Worm (Caenorhabditis elegans): ENCODE data around the gene F53H8.3.
A peak's percentile ranks its signal among the peaks of the same experiment; 100 is the strongest.

Gene F53H8.3

DNA sequence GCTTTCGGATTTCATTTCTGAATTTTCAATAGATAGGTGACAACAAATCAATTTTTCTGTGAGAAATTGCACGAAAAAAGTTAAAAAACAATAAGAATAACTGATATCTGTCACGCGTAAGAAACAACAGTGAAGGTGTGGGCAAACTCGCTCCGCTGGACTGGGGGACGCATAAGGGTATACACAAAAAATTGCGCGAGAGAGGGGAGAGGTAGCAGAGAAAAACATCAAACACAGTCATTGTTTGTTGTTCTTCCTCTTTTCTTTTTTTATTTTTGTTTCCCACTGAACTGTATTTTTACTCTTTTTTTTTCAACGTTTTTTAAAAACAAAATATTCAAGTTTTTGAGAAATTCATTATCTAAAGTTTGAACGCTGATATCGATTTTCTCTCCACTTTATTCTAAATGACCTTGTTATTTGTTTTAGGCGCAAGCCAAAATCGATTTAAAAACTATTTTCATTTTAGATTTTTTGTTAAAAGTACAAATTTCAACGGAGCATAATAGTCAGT lies 13.8 kb upstream of the F53H8.3 start, which contains the start of the genes pifk-1 and tbc-11 (continued):
- no peak for TF ChIP-seq lin-15B (tag; optimal IDR thresholded peaks at IDR 0.05)
- 0 out of 2 replicates have a peak, but pooled peaks have one; percentile 41 for TF ChIP-seq arid-1 (GFP tag; conservative IDR thresholded peaks at IDR 0.05)
- no peak for TF ChIP-seq zag-1 (tag; optimal IDR thresholded peaks at IDR 0.05)
- TF ChIP-seq T26A8.4 (GFP tag; IDR thresholded peaks at IDR 0.05): no peak
- TF ChIP-seq F37D6.2 (tag; optimal IDR thresholded peaks at IDR 0.05): no peak
- TF ChIP-seq ZK337.2 (GFP tag; IDR thresholded peaks at IDR 0.05): no peak
- peak; percentile 40; the same call in 1 of the 2 replicates for TF ChIP-seq dmd-6 (GFP tag; IDR thresholded peaks at IDR 0.05)
- TF ChIP-seq lsy-2 (tag; optimal IDR thresholded peaks at IDR 0.05): peak in 1 of 2 experiments; percentile 70

DNA sequence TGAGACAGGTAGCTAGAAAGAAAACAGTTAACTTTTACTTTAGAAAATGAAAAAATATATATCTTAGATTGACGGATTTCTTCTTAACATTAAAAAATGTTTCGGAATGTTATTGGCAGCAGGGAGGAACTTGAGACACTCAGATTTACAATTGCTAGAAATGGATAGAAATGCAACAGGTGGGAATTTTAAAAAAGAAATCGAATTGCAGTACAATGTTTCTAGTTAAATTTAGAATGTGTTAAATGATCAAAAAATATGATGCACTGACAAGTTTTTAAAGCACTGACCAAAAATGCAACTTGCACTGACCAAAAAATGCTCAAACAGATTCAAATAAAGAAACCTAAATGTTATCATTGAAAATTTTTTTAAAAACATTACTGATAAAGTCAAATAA lies 12.2 kb upstream of the F53H8.3 start:
- TF ChIP-seq jun-1 (tag; optimal IDR thresholded peaks at IDR 0.05) (no peak), unc-62 (GFP tag; optimal IDR thresholded peaks at IDR 0.05 in 1 of 2) (peak in 1 of 2 experiments; percentile 91), unc-62 (tag; optimal IDR thresholded peaks at IDR 0.05) (no peak)

DNA sequence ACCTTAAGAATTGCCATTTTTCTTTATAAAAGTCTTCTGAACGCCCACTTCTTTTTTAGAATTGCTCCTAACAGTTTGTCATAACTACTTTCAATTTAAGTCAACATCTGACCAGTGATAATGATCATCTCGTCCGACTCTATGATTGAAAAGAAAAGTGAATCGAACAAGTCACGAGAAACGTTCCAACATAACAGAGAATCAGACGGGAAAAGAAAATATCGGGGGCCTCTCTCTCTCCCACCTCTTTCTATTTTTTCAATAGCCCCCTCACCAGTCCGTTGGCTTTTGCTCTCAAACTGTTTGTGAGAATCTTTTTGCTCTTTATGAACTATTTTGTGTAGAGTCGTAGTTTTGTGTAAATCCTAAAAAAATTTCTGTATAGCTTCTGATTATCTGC lies 10.7 kb upstream of the F53H8.3 start:
- TF ChIP-seq snpc-1.2 (GFP tag; IDR thresholded peaks at IDR 0.05): no peak
- no peak for TF ChIP-seq ceh-44 (GFP tag; IDR thresholded peaks at IDR 0.05)
- no peak for TF ChIP-seq ZK337.2 (GFP tag; IDR thresholded peaks at IDR 0.05)
- no peak for TF ChIP-seq nhr-11 (tag; optimal IDR thresholded peaks at IDR 0.05)
- no peak for TF ChIP-seq mdt-29 (GFP tag; IDR thresholded peaks at IDR 0.05)
- no peak for TF ChIP-seq ama-1 (optimal IDR thresholded peaks at IDR 0.05)
- TF ChIP-seq F10B5.3 (tag; optimal IDR thresholded peaks at IDR 0.05): no peak
- no peak for TF ChIP-seq fos-1 (tag; optimal IDR thresholded peaks at IDR 0.05)
- TF ChIP-seq nhr-28 (tag; optimal IDR thresholded peaks at IDR 0.05): peak; percentile 17
- no peak for TF ChIP-seq nhr-111 (GFP tag; optimal IDR thresholded peaks at IDR 0.05)
- TF ChIP-seq zip-11 (GFP tag; IDR thresholded peaks at IDR 0.05): no peak
- no peak for TF ChIP-seq F37D6.2 (tag; optimal IDR thresholded peaks at IDR 0.05)
- TF ChIP-seq hmg-1.1 (GFP tag; IDR thresholded peaks at IDR 0.05): no peak
- no peak for TF ChIP-seq attf-4 (tag; optimal IDR thresholded peaks at IDR 0.05)
- TF ChIP-seq hlh-11 (tag; optimal IDR thresholded peaks at IDR 0.05): peak; percentile 53
- no peak for TF ChIP-seq daf-8 (GFP tag; IDR thresholded peaks at IDR 0.05)
- TF ChIP-seq R02D3.7 (tag; optimal IDR thresholded peaks at IDR 0.05): no peak
- peak; percentile 12 for TF ChIP-seq dve-1 (tag; optimal IDR thresholded peaks at IDR 0.05; ENCODE audit: insufficient read depth)
- no peak for TF ChIP-seq mdl-1 (tag; optimal IDR thresholded peaks at IDR 0.05)
- TF ChIP-seq hlh-30 (tag; optimal IDR thresholded peaks at IDR 0.05; ENCODE audit: insufficient read depth): peak; percentile 76
- no peak for TF ChIP-seq saeg-2 (GFP tag; IDR thresholded peaks at IDR 0.05)
- TF ChIP-seq nhr-77 (tag; optimal IDR thresholded peaks at IDR 0.05): no peak
- TF ChIP-seq rbr-2 (tag; optimal IDR thresholded peaks at IDR 0.05): no peak
- TF ChIP-seq unc-39 (tag; optimal IDR thresholded peaks at IDR 0.05): no peak
- TF ChIP-seq gei-8 (GFP tag; optimal IDR thresholded peaks at IDR 0.05): no peak
- TF ChIP-seq zag-1 (tag; optimal IDR thresholded peaks at IDR 0.05): no peak
- TF ChIP-seq ceh-20 (GFP tag; IDR thresholded peaks at IDR 0.05): no peak
- no peak for TF ChIP-seq aha-1 (tag)
- no peak for TF ChIP-seq zfp-3 (GFP tag; conservative IDR thresholded peaks at IDR 0.05)
- peak in 1 of 2 experiments; percentile 10 for TF ChIP-seq lsy-2 (tag; optimal IDR thresholded peaks at IDR 0.05)
- no peak for TF ChIP-seq ctbp-1 (GFP tag; IDR thresholded peaks at IDR 0.05)
- no peak for TF ChIP-seq Y75B8A.6 (GFP tag; IDR thresholded peaks at IDR 0.05)
- no peak for TF ChIP-seq F26F4.8 (GFP tag; conservative IDR thresholded peaks at IDR 0.05)
- no peak for TF ChIP-seq cey-2 (tag; optimal IDR thresholded peaks at IDR 0.05; ENCODE audit: borderline replicate concordance, insufficient read depth)
- no peak for TF ChIP-seq jun-1 (tag; optimal IDR thresholded peaks at IDR 0.05)
- TF ChIP-seq pha-4 (GFP tag; IDR thresholded peaks at IDR 0.05): no peak
- peak; percentile 56 for TF ChIP-seq pha-4 (tag; optimal IDR thresholded peaks at IDR 0.05)
- TF ChIP-seq lin-15B (tag; optimal IDR thresholded peaks at IDR 0.05): no peak
- no peak for TF ChIP-seq ceh-62 (tag; optimal IDR thresholded peaks at IDR 0.05)
- no peak for TF ChIP-seq zip-2 (tag; optimal IDR thresholded peaks at IDR 0.05)

Data from whole organism, L4 larva.